Fruit fly (Drosophila melanogaster): ENCODE data around the gene p38a.

Gene p38a

DNA sequence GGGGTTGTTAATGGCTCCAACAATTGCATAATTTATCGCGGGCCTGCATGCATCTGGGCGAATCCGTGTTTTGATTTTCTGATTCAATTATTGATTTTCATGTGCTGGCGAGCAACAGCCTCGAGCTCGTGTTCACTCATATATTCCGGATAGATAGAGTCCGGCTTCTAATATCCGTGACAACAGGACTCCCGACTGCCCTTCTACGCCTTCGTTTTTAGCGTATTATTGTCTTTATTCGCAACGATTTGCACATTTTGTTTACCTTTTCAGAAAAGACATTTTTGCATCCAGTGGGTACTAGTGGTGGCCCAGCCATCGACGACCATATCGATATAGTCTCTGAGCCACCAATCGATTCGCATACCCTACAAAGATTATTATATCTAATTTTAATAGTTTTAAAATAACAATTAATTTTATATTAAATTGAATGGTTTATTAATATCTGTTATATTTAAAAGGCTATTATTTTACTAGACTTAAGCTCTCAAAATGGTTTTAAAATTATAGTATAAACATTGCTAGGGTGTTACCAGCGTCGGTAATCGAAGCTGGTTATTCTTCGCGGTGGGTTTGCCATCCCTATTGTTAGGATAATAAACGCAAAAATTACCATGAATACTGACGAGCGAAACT, 9.2 kb upstream of the p38a start, which contains the start of the genes Myo95E and TBC1d7 (continued):
- TF ChIP-seq CG31365 (tag; optimal IDR thresholded peaks at IDR 0.05) = no peak
- peak; percentile 63 for TF ChIP-seq CG12219 (GFP tag; optimal IDR thresholded peaks at IDR 0.05)
- TF ChIP-seq CG10321 (GFP tag; IDR thresholded peaks at IDR 0.05) = peak; percentile 69
- peak; percentile 66 for TF ChIP-seq CG33557 (GFP tag; optimal IDR thresholded peaks at IDR 0.05)
- TF ChIP-seq tx (GFP tag; optimal IDR thresholded peaks at IDR 0.05) = peak; percentile 7
- TF ChIP-seq CG8388 (GFP tag; optimal IDR thresholded peaks at IDR 0.05) = peak; percentile 82
- TF ChIP-seq btn (GFP tag; optimal IDR thresholded peaks at IDR 0.05) = no peak
- no peak for TF ChIP-seq cg (GFP tag; optimal IDR thresholded peaks at IDR 0.05)
- TF ChIP-seq CG6765 (GFP tag; optimal IDR thresholded peaks at IDR 0.05) = peak; percentile 10
- peak; percentile 67 for TF ChIP-seq Spps (tag; optimal IDR thresholded peaks at IDR 0.05)
- peak; percentile 89 for TF ChIP-seq CG5953 (GFP tag; IDR thresholded peaks at IDR 0.05)
- peak; percentile 93 for TF ChIP-seq CG14014 (GFP tag; IDR thresholded peaks at IDR 0.05)
- peak; percentile 27 for TF ChIP-seq MTF-1 (GFP tag; optimal IDR thresholded peaks at IDR 0.05; ENCODE audit: borderline replicate concordance)
- peak; percentile 92 for TF ChIP-seq ken (GFP tag; IDR thresholded peaks at IDR 0.05)
- no peak for TF ChIP-seq CG8290 (GFP tag; optimal IDR thresholded peaks at IDR 0.05)
- no peak for TF ChIP-seq CG8290 (tag; optimal IDR thresholded peaks at IDR 0.05)
- peak; percentile 83 for TF ChIP-seq caup (GFP tag; optimal IDR thresholded peaks at IDR 0.05; ENCODE audit: severe bottlenecking)
- peak; percentile 75 for TF ChIP-seq CG30431 (GFP tag; optimal IDR thresholded peaks at IDR 0.05)
- peak; percentile 28 for TF ChIP-seq CG3838 (GFP tag; optimal IDR thresholded peaks at IDR 0.05)
- TF ChIP-seq CG15696 (tag; optimal IDR thresholded peaks at IDR 0.05) = peak; percentile 71
- peak; percentile 92 for TF ChIP-seq phol (tag; optimal IDR thresholded peaks at IDR 0.05)
- peak; percentile 71 for TF ChIP-seq CG5245 (GFP tag; optimal IDR thresholded peaks at IDR 0.05)
- no peak for TF ChIP-seq Jarid2 (GFP tag; optimal IDR thresholded peaks at IDR 0.05)
- TF ChIP-seq pita (GFP tag; optimal IDR thresholded peaks at IDR 0.05) = no peak
- peak; percentile 88 for TF ChIP-seq Dll (GFP tag; IDR thresholded peaks at IDR 0.05; ENCODE audit: partially characterized antibody)
- TF ChIP-seq CG13287 (GFP tag; IDR thresholded peaks at IDR 0.05; ENCODE audit: partially characterized antibody) = peak; percentile 82
- no peak for TF ChIP-seq hkb (optimal IDR thresholded peaks at IDR 0.05)
- peak; percentile 92 for TF ChIP-seq hkb (GFP tag; IDR thresholded peaks at IDR 0.05)
- peak; percentile 80 for TF ChIP-seq CG14050 (GFP tag; IDR thresholded peaks at IDR 0.05)
- TF ChIP-seq Hmr (GFP tag; optimal IDR thresholded peaks at IDR 0.05) = peak; percentile 88
- TF ChIP-seq Abd-B (GFP tag; optimal IDR thresholded peaks at IDR 0.05) = peak; percentile 91
- peak; percentile 87 for TF ChIP-seq ssp (GFP tag; IDR thresholded peaks at IDR 0.05)
- peak; percentile 88 for TF ChIP-seq CG13775 (GFP tag; optimal IDR thresholded peaks at IDR 0.05)
- TF ChIP-seq hth (optimal IDR thresholded peaks at IDR 0.05) = no peak
- TF ChIP-seq Dip2 (GFP tag; IDR thresholded peaks at IDR 0.05) = no peak
- TF ChIP-seq kay (GFP tag; optimal IDR thresholded peaks at IDR 0.05) = peak; percentile 81
- peak; percentile 7 for TF ChIP-seq Myb (GFP tag; optimal IDR thresholded peaks at IDR 0.05)
- peak; percentile 50 for TF ChIP-seq pzg (GFP tag; optimal IDR thresholded peaks at IDR 0.05)
- TF ChIP-seq gcm (GFP tag; optimal IDR thresholded peaks at IDR 0.05) = no peak
- TF ChIP-seq pfk (GFP tag; optimal IDR thresholded peaks at IDR 0.05) = no peak
- no peak for TF ChIP-seq Eip74EF (GFP tag; optimal IDR thresholded peaks at IDR 0.05)
- TF ChIP-seq tna (GFP tag; IDR thresholded peaks at IDR 0.05; ENCODE audit: partially characterized antibody) = no peak
- peak; percentile 35 for TF ChIP-seq corto (GFP tag; optimal IDR thresholded peaks at IDR 0.05)
- peak; percentile 86 for TF ChIP-seq CG3281 (GFP tag; optimal IDR thresholded peaks at IDR 0.05)
- TF ChIP-seq CG2120 (GFP tag; optimal IDR thresholded peaks at IDR 0.05) = peak; percentile 84
- no peak for TF ChIP-seq Tbp (GFP tag; optimal IDR thresholded peaks at IDR 0.05)
- 0 out of 2 replicates have a peak, but pooled peaks have one; percentile 46 for TF ChIP-seq CG16779 (GFP tag; IDR thresholded peaks at IDR 0.05)
- TF ChIP-seq Camta (GFP tag; optimal IDR thresholded peaks at IDR 0.05) = peak; percentile 12
- TF ChIP-seq sd (tag; optimal IDR thresholded peaks at IDR 0.05) = no peak
- TF ChIP-seq CG9215 (GFP tag; IDR thresholded peaks at IDR 0.05) = peak; percentile 85
